Fruit fly (Drosophila melanogaster): ENCODE results near the gene CG32640.

Gene CG32640

DNA sequence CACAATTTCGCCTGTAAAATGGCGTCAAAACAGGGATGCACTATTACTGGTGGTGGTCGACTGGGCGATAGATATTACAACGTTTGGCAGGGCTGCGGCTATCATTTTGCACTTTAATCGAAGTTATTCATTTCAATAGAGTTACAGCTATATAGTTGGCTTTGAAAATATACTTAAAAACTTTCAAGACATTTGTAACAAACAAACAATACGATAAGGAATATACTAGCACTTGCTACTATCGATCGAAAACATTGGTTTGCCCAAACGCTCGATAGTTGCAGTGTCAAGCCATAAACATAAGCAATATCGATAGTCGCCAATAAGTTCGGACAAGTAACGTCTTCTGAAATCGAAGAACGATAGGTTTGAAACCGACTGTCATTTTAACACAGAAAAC is 18.3 kb upstream of the CG32640 start, which contains the start of the genes Bap60 and CG12096 (continued):
- TF ChIP-seq Hmr (GFP tag; optimal IDR thresholded peaks at IDR 0.05) (no peak), vnd (GFP tag; IDR thresholded peaks at IDR 0.05; ENCODE audit: partially characterized antibody) (peak; percentile 95), Neu2 (GFP tag; optimal IDR thresholded peaks at IDR 0.05; ENCODE audit: borderline replicate concordance) (peak; percentile 23), PHDP (tag; optimal IDR thresholded peaks at IDR 0.05) (peak; percentile 69), crc (GFP tag; optimal IDR thresholded peaks at IDR 0.05) (peak; percentile 44), Aef1 (GFP tag; IDR thresholded peaks at IDR 0.05) (peak; percentile 66), CG9876 (GFP tag; optimal IDR thresholded peaks at IDR 0.05) (peak; percentile 74), CG1647 (GFP tag; optimal IDR thresholded peaks at IDR 0.05) (peak; percentile 67), Eip74EF (GFP tag; optimal IDR thresholded peaks at IDR 0.05) (no peak), CG10565 (GFP tag; optimal IDR thresholded peaks at IDR 0.05) (no peak), CG6272 (GFP tag; IDR thresholded peaks at IDR 0.05) (peak; percentile 44), jumu (GFP tag; optimal IDR thresholded peaks at IDR 0.05) (peak; percentile 85), mirr (GFP tag; optimal IDR thresholded peaks at IDR 0.05) (peak; percentile 38), slbo (GFP tag; IDR thresholded peaks at IDR 0.05) (peak; percentile 80), CG13287 (GFP tag; IDR thresholded peaks at IDR 0.05; ENCODE audit: partially characterized antibody) (peak; percentile 95), CG8359 (GFP tag; optimal IDR thresholded peaks at IDR 0.05; ENCODE audit: borderline replicate concordance) (no peak), Dip3 (GFP tag; optimal IDR thresholded peaks at IDR 0.05) (peak; percentile 80), dati (GFP tag; IDR thresholded peaks at IDR 0.05) (no peak), ci (GFP tag; IDR thresholded peaks at IDR 0.05) (peak; percentile 68; the same call in 2 of the 3 replicates), CG4820 (GFP tag; optimal IDR thresholded peaks at IDR 0.05) (peak; percentile 65), tio (GFP tag; optimal IDR thresholded peaks at IDR 0.05) (no peak), CG7372 (GFP tag; IDR thresholded peaks at IDR 0.05) (peak; percentile 64), chif (GFP tag; optimal IDR thresholded peaks at IDR 0.05) (peak; percentile 62 to 65), CG12659 (GFP tag; optimal IDR thresholded peaks at IDR 0.05) (peak; percentile 88), CG4730 (GFP tag; IDR thresholded peaks at IDR 0.05) (no peak), CG13894 (tag; optimal IDR thresholded peaks at IDR 0.05) (peak; percentile 63), MESR4 (GFP tag; optimal IDR thresholded peaks at IDR 0.05) (no peak), Lpt (GFP tag; optimal IDR thresholded peaks at IDR 0.05) (no peak), pb (GFP tag; optimal IDR thresholded peaks at IDR 0.05) (peak; percentile 57), CG10321 (GFP tag; IDR thresholded peaks at IDR 0.05) (no peak), Lim3 (GFP tag; IDR thresholded peaks at IDR 0.05) (no peak), Gug (GFP tag; IDR thresholded peaks at IDR 0.05) (peak; percentile 59; the same call in 2 of the 4 replicates), Trl (optimal IDR thresholded peaks at IDR 0.05) (no peak), Trl (GFP tag; optimal IDR thresholded peaks at IDR 0.05) (peak; percentile 46), CG4617 (GFP tag; optimal IDR thresholded peaks at IDR 0.05; ENCODE audit: borderline replicate concordance) (peak; percentile 68), bbx (GFP tag; IDR thresholded peaks at IDR 0.05; ENCODE audit: partially characterized antibody) (peak; percentile 75), CG14014 (GFP tag; IDR thresholded peaks at IDR 0.05) (peak; percentile 56; the same call in 1 of the 2 replicates), CG6683 (GFP tag; optimal IDR thresholded peaks at IDR 0.05) (peak; percentile 20), kah (GFP tag; optimal IDR thresholded peaks at IDR 0.05) (no peak), CG1603 (tag; optimal IDR thresholded peaks at IDR 0.05) (peak; percentile 86), CG2889 (GFP tag; IDR thresholded peaks at IDR 0.05) (0 out of 3 replicates have a peak, but pooled peaks have one; percentile 46), dan (GFP tag; IDR thresholded peaks at IDR 0.05) (no peak), nom (GFP tag; optimal IDR thresholded peaks at IDR 0.05) (no peak), CG4282 (GFP tag; optimal IDR thresholded peaks at IDR 0.05) (peak; percentile 0), Hr3 (GFP tag; optimal IDR thresholded peaks at IDR 0.05) (peak; percentile 70), CG32772 (GFP tag; IDR thresholded peaks at IDR 0.05) (0 out of 2 replicates have a peak, but pooled peaks have one; percentile 16), H15 (GFP tag; IDR thresholded peaks at IDR 0.05) (no peak), sc (optimal IDR thresholded peaks at IDR 0.05) (no peak), sc (GFP tag; optimal IDR thresholded peaks at IDR 0.05) (no peak), D19B (GFP tag; optimal IDR thresholded peaks at IDR 0.05) (no peak), gsb (GFP tag; IDR thresholded peaks at IDR 0.05) (no peak)

Measured in whole organism, embryonic.